Fruit fly (Drosophila melanogaster) whole organism, adult: ENCODE measurements around the gene CG17271.

Experiments
- CG11617 ChIP-seq: fragments of 200-800 bp; sonication (Bioruptor generic); optimal IDR thresholded peaks from 2 replicates; lab custom pipeline; 2017; ENCODE audit warnings: mild to moderate bottlenecking, missing biosample characterization, missing genetic modification reagents, missing genetic modification characterization
- CG12768 ChIP-seq: fragments of 200-800 bp; sonication (Bioruptor generic); optimal IDR thresholded peaks from 2 replicates; lab custom pipeline; 2017; ENCODE audit warnings: missing biosample characterization, missing genetic modification characterization, mild to moderate bottlenecking, moderate library complexity, missing genetic modification reagents
- CG14711 ChIP-seq: fragments of 200-800 bp; sonication (Bioruptor generic); optimal IDR thresholded peaks from 2 replicates; lab custom pipeline; 2018; ENCODE audit warnings: missing biosample characterization, mild to moderate bottlenecking, missing genetic modification characterization, moderate library complexity
- CG1620 ChIP-seq: fragments of 200-800 bp; sonication (Bioruptor generic); optimal IDR thresholded peaks from 2 replicates; lab custom pipeline; 2016; ENCODE audit warnings: missing biosample characterization, missing genetic modification characterization
- CG33017 ChIP-seq: fragments of 200-800 bp; sonication (Bioruptor generic); optimal IDR thresholded peaks from 2 replicates; lab custom pipeline; 2018; ENCODE audit warnings: missing biosample characterization, mild to moderate bottlenecking, missing genetic modification characterization, moderate library complexity
- CG5204 ChIP-seq: fragments of 200-800 bp; sonication (Bioruptor generic); optimal IDR thresholded peaks from 2 replicates; lab custom pipeline; 2016; ENCODE audit warnings: missing biosample characterization, missing genetic modification characterization
- CG7045 ChIP-seq: fragments of 200-800 bp; sonication (Bioruptor generic); optimal IDR thresholded peaks from 2 replicates; lab custom pipeline; 2017; ENCODE audit warnings: missing biosample characterization, mild to moderate bottlenecking, missing genetic modification characterization
- CG7101 ChIP-seq: fragments of 200-800 bp; sonication (Bioruptor generic); optimal IDR thresholded peaks from 2 replicates; lab custom pipeline; 2018; ENCODE audit warnings: missing biosample characterization, mild to moderate bottlenecking, missing genetic modification characterization, moderate library complexity
- Clk ChIP-seq: fragments of 200-800 bp; sonication (Bioruptor generic); optimal IDR thresholded peaks from 2 replicates; lab custom pipeline; 2017; ENCODE audit warnings: missing biosample characterization, missing genetic modification characterization
- Crg-1 ChIP-seq: fragments of 200-800 bp; sonication (Bioruptor generic); optimal IDR thresholded peaks from 2 replicates; lab custom pipeline; 2016; ENCODE audit warnings: missing biosample characterization, missing genetic modification characterization
- Hr96 ChIP-seq: fragments of 200-800 bp; sonication (Bioruptor generic); optimal IDR thresholded peaks from 2 replicates; lab custom pipeline; 2016; ENCODE audit warnings: missing biosample characterization, missing genetic modification characterization
- Mnt ChIP-seq: fragments of 200-800 bp; sonication (Bioruptor generic); optimal IDR thresholded peaks from 2 replicates; lab custom pipeline; 2016; ENCODE audit warnings: missing biosample characterization, mild to moderate bottlenecking, missing genetic modification characterization
- bab1 ChIP-seq: fragments of 200-800 bp; sonication (Bioruptor generic); optimal IDR thresholded peaks from 3 replicates; lab custom pipeline; 2019; ENCODE audit warnings: missing biosample characterization, mild to moderate bottlenecking, missing genetic modification characterization, moderate library complexity
- cic ChIP-seq: fragments of 200-800 bp; sonication (Bioruptor generic); optimal IDR thresholded peaks from 2 replicates; lab custom pipeline; 2017; ENCODE audit warnings: missing biosample characterization, mild to moderate bottlenecking, missing genetic modification characterization, moderate library complexity
- cnc ChIP-seq, 2 experiments: fragments of >200 bp; optimal IDR thresholded peaks; 2 replicates each; lab custom pipeline; 2017
- kay ChIP-seq: fragments of 200-800 bp; sonication (Bioruptor generic); peaks from one replicate; lab custom pipeline; 2016; ENCODE audit warnings: missing biosample characterization, missing genetic modification characterization, borderline replicate concordance
- ovo ChIP-seq: fragments of 200-800 bp; sonication (Bioruptor generic); optimal IDR thresholded peaks from 2 replicates; lab custom pipeline; 2016; ENCODE audit warnings: missing biosample characterization, missing genetic modification characterization
- pad ChIP-seq: fragments of 200-800 bp; sonication (Bioruptor generic); optimal IDR thresholded peaks from 3 replicates; lab custom pipeline; 2017; ENCODE audit warnings: missing biosample characterization, missing genetic modification characterization, mild to moderate bottlenecking, moderate library complexity, missing genetic modification reagents
- tj ChIP-seq: fragments of 200-800 bp; sonication (Bioruptor generic); optimal IDR thresholded peaks from 3 replicates; lab custom pipeline; 2017; ENCODE audit warnings: missing biosample characterization, mild to moderate bottlenecking, missing genetic modification characterization, moderate library complexity
- toe ChIP-seq: fragments of 200-800 bp; sonication (Bioruptor generic); optimal IDR thresholded peaks from 2 replicates; lab custom pipeline; 2016; ENCODE audit warnings: missing biosample characterization, missing genetic modification characterization

CG17271 gene

dm6 chr3R:20779545-20779944 lies 42.1 kb downstream of the CG17271 start:
- no peak for TF ChIP-seq bab1 (GFP tag; lab: Kevin White, UChicago)
- TF ChIP-seq Hr96 (GFP tag; lab: Kevin White, UChicago) = no peak
- TF ChIP-seq kay (GFP tag; lab: Kevin White, UChicago) = peak; percentile 91

DNA sequence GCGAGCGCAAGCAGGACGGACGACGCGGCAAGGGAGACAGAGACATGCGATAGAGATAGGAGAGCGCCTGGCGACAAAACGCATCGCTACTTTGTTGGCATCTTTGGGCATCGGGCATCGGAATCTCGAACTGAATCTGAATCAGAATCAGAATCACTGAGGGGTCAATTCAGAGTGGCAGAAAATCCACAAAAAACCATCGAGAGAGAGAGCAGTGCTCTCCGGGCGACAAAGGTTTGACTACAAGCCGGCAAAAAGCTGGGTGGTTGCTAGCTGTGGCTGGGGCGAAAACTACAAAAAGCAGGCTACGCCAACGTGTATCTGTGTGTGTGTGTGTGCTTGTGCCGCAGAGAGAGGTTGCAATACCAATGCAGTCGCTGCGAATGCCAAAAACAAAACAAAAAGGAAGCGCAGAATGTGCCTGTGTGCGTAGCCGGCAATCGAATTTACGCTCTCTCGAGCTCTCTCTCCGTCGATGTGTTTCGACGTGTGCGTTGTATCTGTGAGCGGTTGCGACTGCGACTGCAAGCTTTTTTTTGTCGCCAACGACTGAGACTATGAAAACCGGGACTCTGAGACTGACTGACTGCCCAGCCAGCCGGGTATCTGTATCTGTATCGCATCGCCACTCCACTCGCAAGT lies 43.2 kb downstream of the CG17271 start:
- peak; percentile 99 for TF ChIP-seq Clk (GFP tag; lab: Kevin White, UChicago)
- peak; percentile 93 for TF ChIP-seq Mnt (GFP tag; lab: Kevin White, UChicago)
- peak; percentile 95 for TF ChIP-seq CG7045
- TF ChIP-seq tj (GFP tag; lab: Kevin White, UChicago) = peak; percentile 94
- TF ChIP-seq Crg-1 (GFP tag; lab: Kevin White, UChicago) = peak; percentile 46
- TF ChIP-seq pad = peak; percentile 79
- peak; percentile 99 for TF ChIP-seq CG12768
- TF ChIP-seq CG14711 = peak; percentile 77
- TF ChIP-seq CG5204 (GFP tag; lab: Kevin White, UChicago) = peak; percentile 77
- peak; percentile 100 for TF ChIP-seq bab1 (GFP tag; lab: Kevin White, UChicago)
- TF ChIP-seq CG33017 (tag; lab: Kevin White, UChicago) = peak; percentile 96
- TF ChIP-seq cic (GFP tag; lab: Kevin White, UChicago) = peak; percentile 100
- peak; percentile 98 for TF ChIP-seq CG11617 (GFP tag; lab: Kevin White, UChicago)
- TF ChIP-seq toe (GFP tag; lab: Kevin White, UChicago) = peak; percentile 96
- no peak for TF ChIP-seq cnc (optimal IDR thresholded peaks at IDR 0.05; lab: Kevin White, UChicago)
- TF ChIP-seq kay (GFP tag; lab: Kevin White, UChicago) = peak; percentile 100
- peak; percentile 91 for TF ChIP-seq Hr96 (GFP tag; lab: Kevin White, UChicago)
- peak; percentile 99 for TF ChIP-seq ovo (GFP tag; lab: Kevin White, UChicago)
- TF ChIP-seq CG1620 (GFP tag; lab: Kevin White, UChicago) = peak; percentile 31
- peak; percentile 82 for TF ChIP-seq CG7101 (tag; lab: Kevin White, UChicago)

dm6 chr3R:20774125-20774524 lies 47.5 kb downstream of the CG17271 start:
- TF ChIP-seq CG14711 (no peak), CG7045 (no peak), cnc (optimal IDR thresholded peaks at IDR 0.05; lab: Kevin White, UChicago) (no peak), CG11617 (GFP tag; lab: Kevin White, UChicago) (no peak), Clk (GFP tag; lab: Kevin White, UChicago) (no peak), CG5204 (GFP tag; lab: Kevin White, UChicago) (no peak), Crg-1 (GFP tag; lab: Kevin White, UChicago) (no peak), tj (GFP tag; lab: Kevin White, UChicago) (no peak), CG12768 (no peak), ovo (GFP tag; lab: Kevin White, UChicago) (no peak), pad (no peak), Mnt (GFP tag; lab: Kevin White, UChicago) (no peak), toe (GFP tag; lab: Kevin White, UChicago) (no peak), CG1620 (GFP tag; lab: Kevin White, UChicago) (no peak), kay (GFP tag; lab: Kevin White, UChicago) (no peak), bab1 (GFP tag; lab: Kevin White, UChicago) (no peak), cic (GFP tag; lab: Kevin White, UChicago) (no peak)

DNA sequence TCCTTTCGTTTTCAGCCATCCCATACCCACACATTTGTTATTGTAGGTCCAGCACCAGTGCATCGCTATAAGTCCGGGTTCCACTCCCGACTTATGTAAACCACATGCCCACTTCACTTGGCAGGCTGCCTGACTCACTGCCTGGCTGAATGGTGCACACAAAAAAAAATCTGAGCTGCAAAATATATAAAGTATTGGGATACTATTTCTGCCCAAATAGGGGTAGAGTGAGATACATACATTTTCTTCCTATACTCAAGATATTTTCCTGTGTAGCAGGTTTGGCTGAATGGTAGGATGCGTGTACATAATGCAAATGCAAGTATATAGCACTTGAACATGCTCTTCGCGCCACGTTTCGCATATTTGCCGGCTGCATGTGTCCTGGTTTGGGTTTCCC lies 48.5 kb downstream of the CG17271 start:
- TF ChIP-seq CG12768 (no peak), ovo (GFP tag; lab: Kevin White, UChicago) (no peak), Crg-1 (GFP tag; lab: Kevin White, UChicago) (no peak), tj (GFP tag; lab: Kevin White, UChicago) (no peak), CG33017 (tag; lab: Kevin White, UChicago) (no peak), Mnt (GFP tag; lab: Kevin White, UChicago) (no peak), cnc (optimal IDR thresholded peaks at IDR 0.05; lab: Kevin White, UChicago) (no peak), kay (GFP tag; lab: Kevin White, UChicago) (no peak), CG7101 (tag; lab: Kevin White, UChicago) (no peak), Hr96 (GFP tag; lab: Kevin White, UChicago) (no peak)

DNA sequence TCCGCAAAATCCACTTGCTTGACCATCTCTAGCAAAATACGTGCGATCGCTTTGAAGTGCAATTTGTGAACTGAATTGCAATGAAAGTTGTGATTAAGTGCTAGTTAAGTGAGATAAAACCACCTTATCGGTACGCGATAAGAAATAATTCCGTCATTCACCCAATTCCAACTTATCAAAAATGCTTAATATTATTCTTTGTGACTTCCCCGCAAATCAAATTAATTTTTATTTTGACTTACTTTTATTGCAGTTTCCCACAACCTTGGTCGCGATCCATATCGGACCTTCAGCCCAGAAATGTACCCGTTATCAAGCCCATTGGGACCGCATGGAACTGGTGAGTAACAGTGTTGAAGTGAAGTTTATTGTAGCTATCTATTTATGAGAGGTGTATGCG lies 49.1 kb downstream of the CG17271 start, which contains the start of gene Takl1:
Gene Takl1, minus strand, starts transcription at position 59 of the 400 bp plus-strand sequence.
- TF ChIP-seq CG7045 = no peak
- peak; percentile 17 for TF ChIP-seq cic (GFP tag; lab: Kevin White, UChicago)
